Worm (Caenorhabditis elegans) whole organism, L4 larva: ENCODE results near the gene npl-10.

Experiments used
- ama-1 ChIP-seq: fragments of 150-350 bp; optimal IDR thresholded peaks from 2 replicates; lab custom pipeline; 2014; ENCODE audit warnings: inconsistent platforms, mixed read lengths
- mep-1 ChIP-seq: fragments of 150-350 bp; sonication (generic microtip); optimal IDR thresholded peaks from 3 replicates; lab custom pipeline; 2014; ENCODE audit warnings: missing biosample characterization, missing genetic modification characterization
- nhr-11 ChIP-seq: fragments of 150-350 bp; optimal IDR thresholded peaks from 2 replicates; lab custom pipeline; 2014; ENCODE audit warnings: missing biosample characterization, missing genetic modification characterization

ce11 chrIII:3898850-3899249 lies 36.9 kb downstream of the npl-10 start:
- TF ChIP-seq ama-1 (no peak), mep-1 (peak; percentile 17), nhr-11 (tag; lab: Kevin White, UChicago) (no peak)
